Worm (Caenorhabditis elegans) whole organism, early embryonic: ENCODE results near the gene srh-24.

Experiments used
- ama-1 ChIP-seq: fragments of 150-350 bp; optimal IDR thresholded peaks from 2 replicates; lab custom pipeline; 2014
- ets-7 ChIP-seq: sonication (generic microtip); optimal IDR thresholded peaks from 2 replicates; lab custom pipeline; 2016; ENCODE audit warnings: missing genotype, missing genetic modification characterization, missing compliant biosample characterization
- flt-1 ChIP-seq: fragments of 200-800 bp; sonication (Bioruptor generic); IDR thresholded peaks from 2 replicates; pipeline ENCODE4 v1.3.6; 2022; ENCODE audit warnings: missing genetic modification characterization, missing compliant biosample characterization
- hmg-4 ChIP-seq: fragments of 200-800 bp; sonication (Bioruptor generic); optimal IDR thresholded peaks from 2 replicates; lab custom pipeline; 2018; ENCODE audit warnings: mild to moderate bottlenecking, missing genetic modification characterization, missing compliant biosample characterization
- hnd-1 ChIP-seq: sonication (generic microtip); optimal IDR thresholded peaks from 2 replicates; lab custom pipeline; 2016; ENCODE audit warnings: missing genetic modification characterization, missing compliant biosample characterization
- scrt-1 ChIP-seq: fragments of 200-800 bp; sonication (Bioruptor generic); IDR thresholded peaks from 2 replicates; pipeline ENCODE4 v1.3.6; 2022; ENCODE audit warnings: missing genetic modification characterization, missing compliant biosample characterization
- sea-1 ChIP-seq: fragments of 200-800 bp; sonication (Bioruptor generic); conservative IDR thresholded peaks from 2 replicates; pipeline ENCODE4 v1.3.6; 2022; ENCODE audit warnings: missing genetic modification characterization, missing compliant biosample characterization
- tra-4 ChIP-seq: sonication (generic microtip); optimal IDR thresholded peaks from 2 replicates; lab custom pipeline; 2017; ENCODE audit warnings: missing genetic modification characterization, missing compliant biosample characterization

ce11 chrV:13926398-13926797, 34.4 kb downstream of the srh-24 start, which contains the start of gene srxa-12:
- TF ChIP-seq hnd-1 (tag; lab: Kevin White, UChicago) = no peak
- TF ChIP-seq ama-1 (lab: Kevin White, UChicago) = no peak
- TF ChIP-seq ets-7 (tag; lab: Kevin White, UChicago) = no peak
- TF ChIP-seq hmg-4 (GFP tag; lab: Kevin White, UChicago) = no peak
- TF ChIP-seq flt-1 = no peak
- no peak for TF ChIP-seq sea-1
- TF ChIP-seq scrt-1 (GFP tag; lab: Robert Waterston, UW) = no peak
- no peak for TF ChIP-seq tra-4 (tag; lab: Kevin White, UChicago)
